Worm (Caenorhabditis elegans): ENCODE measurements around the gene T25B9.4.

The T25B9.4 gene

DNA sequence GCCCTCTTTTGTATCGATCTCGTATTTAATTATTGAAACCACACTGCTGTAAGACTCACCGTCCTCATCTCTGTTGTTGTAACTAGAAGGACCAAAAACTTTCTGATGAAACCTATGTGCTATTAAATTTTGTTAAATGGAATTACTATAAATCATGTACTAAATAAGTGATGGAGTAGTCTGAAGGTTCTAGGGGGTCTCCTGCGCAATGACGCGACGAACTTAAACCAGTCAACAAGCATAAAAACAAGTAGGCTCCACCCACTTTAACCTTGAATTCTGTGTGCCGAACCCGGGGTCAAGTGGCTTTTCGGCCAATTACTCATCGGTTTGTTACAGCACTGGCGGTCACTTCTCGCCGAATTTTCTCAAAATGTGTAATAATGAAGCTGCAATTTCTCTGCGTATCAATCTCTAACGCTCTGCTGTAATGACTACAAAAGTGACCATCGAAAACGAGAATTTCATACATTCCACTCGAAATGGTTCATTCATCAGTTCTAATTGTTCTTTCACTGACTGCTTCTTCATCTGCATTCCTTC is 20.4 kb downstream of the T25B9.4 start, which contains the start of gene grl-21:
Gene grl-21 (plus strand): TSS at position 464 of the 543 bp plus-strand sequence.
- no peak for TF ChIP-seq bed-3 (GFP tag; optimal IDR thresholded peaks at IDR 0.05)
- no peak for TF ChIP-seq mab-5 (tag; optimal IDR thresholded peaks at IDR 0.05)
- no peak for TF ChIP-seq sem-2 (GFP tag; optimal IDR thresholded peaks at IDR 0.05)
- no peak for TF ChIP-seq nhr-76 (tag; optimal IDR thresholded peaks at IDR 0.05)

DNA sequence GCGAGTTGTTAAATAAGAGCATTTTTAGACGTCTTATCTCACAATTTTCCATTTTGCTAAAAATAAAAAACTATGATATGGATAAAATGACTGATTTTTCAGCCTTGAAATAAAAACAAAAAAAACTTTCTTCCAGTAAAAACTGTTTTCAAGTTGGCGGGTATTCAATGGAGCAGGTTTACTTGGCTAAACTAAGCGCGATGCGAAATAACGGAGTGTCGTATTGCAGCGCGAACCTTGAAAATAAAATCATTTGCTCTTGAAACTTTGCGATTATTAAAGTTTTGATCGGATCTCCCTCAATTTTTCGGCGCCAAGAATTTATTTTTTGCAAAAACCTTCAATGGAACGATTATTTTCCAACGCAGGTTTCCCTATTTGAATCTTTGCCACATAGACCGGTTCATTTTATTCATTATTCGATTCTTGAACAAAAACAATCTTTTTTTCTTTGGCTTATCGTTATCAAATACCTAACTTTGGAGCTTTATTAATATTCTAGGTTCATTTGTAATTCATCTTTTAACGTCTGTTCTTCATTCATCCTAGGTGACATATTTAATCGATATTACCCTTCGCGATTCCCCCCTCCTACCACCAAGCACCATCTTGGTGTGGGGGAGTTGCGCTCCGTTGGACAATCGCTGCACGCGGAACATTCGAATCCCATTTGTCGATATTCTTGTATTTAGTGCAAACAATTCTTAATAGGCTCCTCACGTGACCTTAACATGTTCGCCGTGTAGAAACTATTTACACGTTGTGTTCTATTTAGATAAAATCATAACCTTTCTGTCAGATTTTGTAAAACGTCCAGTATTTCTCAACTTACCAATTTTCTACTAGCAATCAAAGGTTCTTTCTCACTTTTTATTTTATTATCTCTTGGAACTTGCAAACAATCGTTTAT is 22.7 kb downstream of the T25B9.4 start, which contains the start of the genes orc-5 and cyb-1:
Gene orc-5 (minus strand): TSS at position 62 of the 910 bp plus-strand sequence.
Gene cyb-1 (plus strand): TSS at position 690 of the 910 bp plus-strand sequence.
- TF ChIP-seq hlh-1 (tag; optimal IDR thresholded peaks at IDR 0.05) (peak; percentile 39), ham-2 (GFP tag; optimal IDR thresholded peaks at IDR 0.05) (no peak), nhr-237 (tag; optimal IDR thresholded peaks at IDR 0.05) (peak; percentile 57), lsy-2 (tag; optimal IDR thresholded peaks at IDR 0.05) (peak; percentile 47), mab-5 (tag; optimal IDR thresholded peaks at IDR 0.05) (peak; percentile 24), lin-13 (tag; optimal IDR thresholded peaks at IDR 0.05) (peak; percentile 40), ces-1 (GFP tag; optimal IDR thresholded peaks at IDR 0.05) (peak; percentile 55), pha-4 (tag; optimal IDR thresholded peaks at IDR 0.05) (peak; percentile 54), ceh-83 (GFP tag; optimal IDR thresholded peaks at IDR 0.05) (peak; percentile 7), mep-1 (tag; optimal IDR thresholded peaks at IDR 0.05) (peak; percentile 71), tbx-8 (GFP tag; optimal IDR thresholded peaks at IDR 0.05) (no peak), sptf-1 (tag; optimal IDR thresholded peaks at IDR 0.05) (peak; percentile 42), nhr-76 (tag; optimal IDR thresholded peaks at IDR 0.05) (no peak)

DNA sequence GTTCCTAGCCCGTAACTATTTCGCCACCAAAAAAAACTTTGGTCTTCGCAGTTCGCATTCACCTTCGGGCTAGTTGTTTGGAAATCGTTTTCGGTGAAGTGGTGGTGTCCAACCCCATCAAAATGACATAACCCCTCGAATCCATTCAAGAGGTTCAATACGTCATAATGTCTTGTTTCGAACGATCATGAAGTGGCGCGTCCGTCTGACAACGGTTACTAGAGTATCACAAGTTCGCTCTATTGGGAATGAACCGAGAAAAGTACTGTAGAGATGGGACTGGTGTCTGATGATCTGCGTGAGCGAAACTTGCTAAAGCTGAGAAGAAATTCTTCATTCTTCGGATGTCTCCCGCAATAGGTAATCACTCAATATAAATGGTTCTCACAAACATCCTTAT is 29.8 kb downstream of the T25B9.4 start, which contains the start of gene ZC168.2:
Gene ZC168.2 (plus strand): TSS at position 301 of the 400 bp plus-strand sequence.
- TF ChIP-seq nhr-2 (tag; optimal IDR thresholded peaks at IDR 0.05) (peak; percentile 7), cnd-1 (tag; optimal IDR thresholded peaks at IDR 0.05) (no peak)

DNA sequence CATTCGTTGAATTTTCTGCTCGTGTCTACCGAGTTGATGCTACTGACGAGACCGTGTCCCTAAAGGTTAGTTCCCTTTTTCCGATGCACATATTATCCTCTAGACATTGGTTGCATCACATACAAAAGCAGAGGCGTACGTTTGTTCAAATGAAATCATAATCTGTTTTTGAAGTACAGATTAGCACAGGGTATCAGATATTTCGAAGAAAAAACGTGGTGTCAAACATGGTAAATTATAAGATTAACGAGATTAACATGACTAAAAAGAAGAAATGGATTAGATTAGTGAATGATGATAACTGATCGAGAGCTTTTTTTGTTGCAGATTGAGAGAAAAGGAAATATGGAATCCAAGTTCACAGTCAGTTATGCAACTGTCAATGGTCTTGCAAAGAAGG is 38.7 kb downstream of the T25B9.4 start:
- TF ChIP-seq zip-8 (tag; optimal IDR thresholded peaks at IDR 0.05): no peak
- TF ChIP-seq elt-3 (tag; optimal IDR thresholded peaks at IDR 0.05): no peak
- no peak for TF ChIP-seq unc-62 (GFP tag; optimal IDR thresholded peaks at IDR 0.05)
- no peak for TF ChIP-seq elt-1 (tag; optimal IDR thresholded peaks at IDR 0.05; ENCODE audit: borderline replicate concordance, insufficient read depth)
- TF ChIP-seq cnd-1 (tag; optimal IDR thresholded peaks at IDR 0.05): no peak
- no peak for TF ChIP-seq tbx-8 (GFP tag; optimal IDR thresholded peaks at IDR 0.05)
- TF ChIP-seq mls-2 (tag; optimal IDR thresholded peaks at IDR 0.05): no peak
- TF ChIP-seq ztf-11 (tag; optimal IDR thresholded peaks at IDR 0.05): no peak
- no peak for TF ChIP-seq ham-2 (GFP tag; optimal IDR thresholded peaks at IDR 0.05)
- TF ChIP-seq blmp-1 (tag; optimal IDR thresholded peaks at IDR 0.05): no peak
- TF ChIP-seq flh-1 (GFP tag; optimal IDR thresholded peaks at IDR 0.05): no peak
- TF ChIP-seq ces-1 (GFP tag; optimal IDR thresholded peaks at IDR 0.05): no peak
- TF ChIP-seq drap-1 (GFP tag; optimal IDR thresholded peaks at IDR 0.05): no peak
- no peak for TF ChIP-seq sptf-1 (tag; optimal IDR thresholded peaks at IDR 0.05)

DNA sequence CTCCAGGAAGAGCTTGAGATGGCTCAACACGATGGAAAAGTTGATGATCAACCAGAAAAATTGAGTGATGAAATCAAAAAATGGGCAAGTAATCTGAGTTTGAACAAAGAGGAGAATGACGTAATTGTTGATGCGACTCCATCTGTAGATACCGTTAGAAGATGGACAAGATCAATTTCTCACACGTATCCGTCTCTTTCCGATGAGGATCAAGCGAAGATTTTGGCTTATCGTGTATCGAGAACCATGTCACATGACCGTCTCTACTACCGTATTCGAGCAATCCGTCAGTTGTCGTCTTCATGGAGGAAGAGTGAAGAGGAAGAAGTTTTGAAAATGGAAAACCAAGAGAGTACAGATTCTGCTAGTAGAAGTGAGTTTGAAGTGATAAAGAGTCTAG is 39.4 kb downstream of the T25B9.4 start:
- TF ChIP-seq ham-2 (GFP tag; optimal IDR thresholded peaks at IDR 0.05) (no peak), elt-1 (tag; optimal IDR thresholded peaks at IDR 0.05; ENCODE audit: borderline replicate concordance, insufficient read depth) (peak; percentile 83), mls-2 (tag; optimal IDR thresholded peaks at IDR 0.05) (no peak)

- TF ChIP-seq flh-1 (GFP tag; optimal IDR thresholded peaks at IDR 0.05) (no peak), nhr-28 (tag; optimal IDR thresholded peaks at IDR 0.05) (no peak), ceh-39 (tag; optimal IDR thresholded peaks at IDR 0.05) (no peak), pha-4 (tag; optimal IDR thresholded peaks at IDR 0.05) (no peak), mls-2 (tag; optimal IDR thresholded peaks at IDR 0.05) (no peak), lsy-2 (tag; optimal IDR thresholded peaks at IDR 0.05) (no peak), mep-1 (tag; optimal IDR thresholded peaks at IDR 0.05) (no peak), unc-62 (GFP tag; optimal IDR thresholded peaks at IDR 0.05) (no peak), ceh-83 (GFP tag; optimal IDR thresholded peaks at IDR 0.05) (no peak), M03D4.4 (tag; optimal IDR thresholded peaks at IDR 0.05) (no peak), ceh-43 (GFP tag; optimal IDR thresholded peaks at IDR 0.05) (no peak), ces-1 (GFP tag; optimal IDR thresholded peaks at IDR 0.05) (no peak), ham-2 (GFP tag; optimal IDR thresholded peaks at IDR 0.05) (no peak), nhr-237 (tag; optimal IDR thresholded peaks at IDR 0.05) (no peak), blmp-1 (tag; optimal IDR thresholded peaks at IDR 0.05) (no peak), elt-1 (tag; optimal IDR thresholded peaks at IDR 0.05; ENCODE audit: borderline replicate concordance, insufficient read depth) (no peak)
Observed at ce11 chrIV:10716348-10716747, 41.2 kb downstream of the T25B9.4 start, which contains the start of gene ncx-3. ncx-3 (plus strand) TSS chrIV:10716648.

Data from whole organism, mixed stage, embryonic.